Worm (Caenorhabditis elegans): ENCODE measurements around the gene R03H10.4.
A peak's percentile ranks its signal among the peaks of the same experiment; 100 is the strongest.

The R03H10.4 gene

ce11 chrII:4179897-4180296, 11.6 kb upstream of the R03H10.4 start, which contains the start of gene R03H10.1:
Gene R03H10.1 (plus strand): TSS chrII:4180248.
- TF ChIP-seq klf-2 (GFP tag; conservative IDR thresholded peaks at IDR 0.05) = no peak
- no peak for TF ChIP-seq med-1 (GFP tag; optimal IDR thresholded peaks at IDR 0.05; ENCODE audit: insufficient read depth)
- TF ChIP-seq ref-1 (GFP tag; conservative IDR thresholded peaks at IDR 0.05) = no peak
- no peak for TF ChIP-seq tab-1 (GFP tag; IDR thresholded peaks at IDR 0.05)
- no peak for TF ChIP-seq cog-1 (tag; optimal IDR thresholded peaks at IDR 0.05)
- TF ChIP-seq ztf-23 (GFP tag; IDR thresholded peaks at IDR 0.05) = no peak
- no peak for TF ChIP-seq T22C8.4 (GFP tag; IDR thresholded peaks at IDR 0.05)
- no peak for TF ChIP-seq ztf-29 (GFP tag; IDR thresholded peaks at IDR 0.05)
- no peak for TF ChIP-seq flt-1 (GFP tag; IDR thresholded peaks at IDR 0.05)

- TF ChIP-seq tab-1 (GFP tag; IDR thresholded peaks at IDR 0.05) (no peak), ztf-29 (GFP tag; IDR thresholded peaks at IDR 0.05) (no peak), T22C8.4 (GFP tag; IDR thresholded peaks at IDR 0.05) (no peak), ztf-23 (GFP tag; IDR thresholded peaks at IDR 0.05) (no peak)
Measured at ce11 chrII:4178838-4179237, 10.5 kb upstream of the R03H10.4 start, which contains the start of gene R03H10.7. Gene R03H10.7 (minus strand): TSS chrII:4178938.

- no peak for TF ChIP-seq tab-1 (GFP tag; IDR thresholded peaks at IDR 0.05)
- no peak for TF ChIP-seq ref-1 (GFP tag; conservative IDR thresholded peaks at IDR 0.05)
- TF ChIP-seq ztf-23 (GFP tag; IDR thresholded peaks at IDR 0.05) = no peak
- TF ChIP-seq cog-1 (tag; optimal IDR thresholded peaks at IDR 0.05) = no peak
- no peak for TF ChIP-seq flt-1 (GFP tag; IDR thresholded peaks at IDR 0.05)
- TF ChIP-seq klf-2 (GFP tag; conservative IDR thresholded peaks at IDR 0.05) = no peak
- TF ChIP-seq med-1 (GFP tag; optimal IDR thresholded peaks at IDR 0.05; ENCODE audit: insufficient read depth) = no peak
- no peak for TF ChIP-seq ztf-29 (GFP tag; IDR thresholded peaks at IDR 0.05)
- TF ChIP-seq T22C8.4 (GFP tag; IDR thresholded peaks at IDR 0.05) = no peak
Measured at ce11 chrII:4173842-4174241, 5.5 kb upstream of the R03H10.4 start.

DNA sequence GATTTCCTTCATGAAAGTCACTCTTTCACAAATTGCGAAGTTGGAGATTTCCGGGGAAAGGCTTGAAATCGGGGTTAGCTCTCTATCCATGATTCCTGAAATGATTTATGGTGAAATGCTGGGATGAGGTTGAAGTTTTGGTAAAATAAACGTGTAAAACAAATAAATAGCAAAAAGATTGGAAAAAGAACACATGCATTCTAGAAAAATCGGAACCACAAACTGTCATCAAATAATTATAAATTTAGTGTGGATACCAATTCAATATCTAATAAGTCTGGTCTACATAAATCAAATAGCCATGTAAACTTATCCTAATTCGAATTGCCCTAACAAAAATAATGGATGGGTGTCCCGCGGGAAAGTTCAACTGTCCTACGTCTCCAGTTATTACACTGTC, 5.1 kb upstream of the R03H10.4 start, which contains the start of gene R03H10.6:
R03H10.6 (minus strand) TSS at position 101 of the 400 bp plus-strand sequence.
- TF ChIP-seq tab-1 (GFP tag; IDR thresholded peaks at IDR 0.05) (no peak), T22C8.4 (GFP tag; IDR thresholded peaks at IDR 0.05) (no peak), flt-1 (GFP tag; IDR thresholded peaks at IDR 0.05) (no peak), ztf-23 (GFP tag; IDR thresholded peaks at IDR 0.05) (no peak), med-1 (GFP tag; optimal IDR thresholded peaks at IDR 0.05; ENCODE audit: insufficient read depth) (no peak)

DNA sequence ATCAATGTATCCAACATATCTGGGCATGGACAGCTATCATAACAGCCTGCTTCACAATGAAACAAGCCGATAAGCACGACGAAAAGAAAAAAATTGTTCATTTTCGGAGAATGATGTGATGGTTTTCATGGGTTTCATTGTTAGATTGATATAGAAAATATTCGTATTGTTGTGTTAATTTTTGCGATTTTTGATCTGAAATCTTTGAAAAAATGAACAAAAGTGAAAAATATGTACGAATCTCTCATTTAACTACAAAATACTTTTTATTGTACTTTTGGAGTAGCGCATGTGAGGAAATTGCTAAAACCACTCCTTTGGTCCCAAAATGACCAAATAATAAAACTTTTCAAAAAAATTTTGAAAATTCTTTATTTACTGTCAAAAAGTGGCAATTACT, 2.2 kb upstream of the R03H10.4 start, which contains the start of gene R03H10.5:
R03H10.5 (minus strand) TSS at position 101 of the 400 bp plus-strand sequence.
- no peak for TF ChIP-seq ztf-29 (GFP tag; IDR thresholded peaks at IDR 0.05)
- no peak for TF ChIP-seq cog-1 (tag; optimal IDR thresholded peaks at IDR 0.05)
- no peak for TF ChIP-seq T22C8.4 (GFP tag; IDR thresholded peaks at IDR 0.05)
- no peak for TF ChIP-seq ref-1 (GFP tag; conservative IDR thresholded peaks at IDR 0.05)
- no peak for TF ChIP-seq ztf-23 (GFP tag; IDR thresholded peaks at IDR 0.05)
- no peak for TF ChIP-seq med-1 (GFP tag; optimal IDR thresholded peaks at IDR 0.05; ENCODE audit: insufficient read depth)
- TF ChIP-seq flt-1 (GFP tag; IDR thresholded peaks at IDR 0.05) = no peak

- TF ChIP-seq tab-1 (GFP tag; IDR thresholded peaks at IDR 0.05) (no peak), flt-1 (GFP tag; IDR thresholded peaks at IDR 0.05) (no peak), ref-1 (GFP tag; conservative IDR thresholded peaks at IDR 0.05) (no peak), cog-1 (tag; optimal IDR thresholded peaks at IDR 0.05) (no peak), T22C8.4 (GFP tag; IDR thresholded peaks at IDR 0.05) (no peak), ztf-29 (GFP tag; IDR thresholded peaks at IDR 0.05) (no peak), klf-2 (GFP tag; conservative IDR thresholded peaks at IDR 0.05) (no peak), ztf-23 (GFP tag; IDR thresholded peaks at IDR 0.05) (no peak), med-1 (GFP tag; optimal IDR thresholded peaks at IDR 0.05; ENCODE audit: insufficient read depth) (no peak)
Measured at ce11 chrII:4167833-4168232, 471 bp downstream of the R03H10.4 start.

DNA sequence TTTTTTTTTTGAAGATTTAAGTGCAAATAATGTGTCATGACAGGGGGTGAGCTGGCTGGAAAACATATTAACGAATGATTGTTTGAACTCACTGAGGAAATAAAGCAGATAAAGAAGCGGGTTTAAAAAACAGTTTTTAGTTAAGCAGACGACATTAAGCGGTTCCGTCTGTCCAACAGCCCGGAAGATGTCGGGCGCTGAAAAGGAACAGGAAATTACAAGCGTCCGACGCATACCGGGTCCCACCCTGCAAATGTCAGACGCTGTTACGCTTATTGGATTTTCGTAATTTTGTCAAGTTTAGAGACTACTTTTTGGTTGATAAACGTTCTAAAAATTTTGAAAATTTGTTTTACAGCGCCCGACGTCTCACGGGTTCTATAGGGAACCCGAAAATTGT, 8.7 kb downstream of the R03H10.4 start:
- TF ChIP-seq cog-1 (tag; optimal IDR thresholded peaks at IDR 0.05) = no peak
- no peak for TF ChIP-seq T22C8.4 (GFP tag; IDR thresholded peaks at IDR 0.05)
- TF ChIP-seq tab-1 (GFP tag; IDR thresholded peaks at IDR 0.05) = no peak
- no peak for TF ChIP-seq ztf-23 (GFP tag; IDR thresholded peaks at IDR 0.05)
- no peak for TF ChIP-seq flt-1 (GFP tag; IDR thresholded peaks at IDR 0.05)
- no peak for TF ChIP-seq ref-1 (GFP tag; conservative IDR thresholded peaks at IDR 0.05)
- TF ChIP-seq klf-2 (GFP tag; conservative IDR thresholded peaks at IDR 0.05) = no peak
- no peak for TF ChIP-seq med-1 (GFP tag; optimal IDR thresholded peaks at IDR 0.05; ENCODE audit: insufficient read depth)
- no peak for TF ChIP-seq ztf-29 (GFP tag; IDR thresholded peaks at IDR 0.05)

ce11 chrII:4157817-4158216, 10.5 kb downstream of the R03H10.4 start:
- no peak for TF ChIP-seq tab-1 (GFP tag; IDR thresholded peaks at IDR 0.05)
- no peak for TF ChIP-seq ztf-23 (GFP tag; IDR thresholded peaks at IDR 0.05)
- no peak for TF ChIP-seq cog-1 (tag; optimal IDR thresholded peaks at IDR 0.05)
- no peak for TF ChIP-seq med-1 (GFP tag; optimal IDR thresholded peaks at IDR 0.05; ENCODE audit: insufficient read depth)
- TF ChIP-seq T22C8.4 (GFP tag; IDR thresholded peaks at IDR 0.05) = no peak
- no peak for TF ChIP-seq ztf-29 (GFP tag; IDR thresholded peaks at IDR 0.05)
- no peak for TF ChIP-seq flt-1 (GFP tag; IDR thresholded peaks at IDR 0.05)
- TF ChIP-seq klf-2 (GFP tag; conservative IDR thresholded peaks at IDR 0.05) = no peak
- TF ChIP-seq ref-1 (GFP tag; conservative IDR thresholded peaks at IDR 0.05) = no peak

- TF ChIP-seq cog-1 (tag; optimal IDR thresholded peaks at IDR 0.05) (no peak), ztf-29 (GFP tag; IDR thresholded peaks at IDR 0.05) (peak; percentile 49; the same call in 1 of the 2 replicates)
Measured at ce11 chrII:4155112-4155823, 13.0 kb downstream of the R03H10.4 start, which contains the start of gene R03H10.2. Gene R03H10.2 (plus strand): TSS chrII:4155773.

DNA sequence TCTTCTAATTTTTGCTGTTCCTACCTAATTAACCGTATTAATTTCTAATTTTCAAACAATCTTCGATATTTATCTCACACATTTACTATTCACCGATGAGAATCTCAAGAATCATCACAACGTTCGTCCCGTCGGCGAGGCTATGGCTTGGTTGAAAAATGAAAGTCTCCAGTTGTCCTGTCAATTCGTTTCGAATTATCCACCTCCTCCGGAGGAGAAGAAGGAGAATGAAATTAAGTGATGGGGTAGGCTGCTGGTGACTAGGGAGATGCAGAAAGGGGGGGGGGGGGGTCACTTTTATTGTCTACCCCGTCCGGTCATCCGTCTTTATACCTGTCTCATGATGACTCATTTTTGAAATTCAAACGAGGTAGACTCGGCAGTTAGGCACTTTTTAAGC, 15.4 kb downstream of the R03H10.4 start:
- TF ChIP-seq flt-1 (GFP tag; IDR thresholded peaks at IDR 0.05) = no peak
- no peak for TF ChIP-seq klf-2 (GFP tag; conservative IDR thresholded peaks at IDR 0.05)
- TF ChIP-seq cog-1 (tag; optimal IDR thresholded peaks at IDR 0.05) = no peak
- no peak for TF ChIP-seq ref-1 (GFP tag; conservative IDR thresholded peaks at IDR 0.05)
- no peak for TF ChIP-seq ztf-23 (GFP tag; IDR thresholded peaks at IDR 0.05)
- no peak for TF ChIP-seq ztf-29 (GFP tag; IDR thresholded peaks at IDR 0.05)
- no peak for TF ChIP-seq tab-1 (GFP tag; IDR thresholded peaks at IDR 0.05)
- no peak for TF ChIP-seq med-1 (GFP tag; optimal IDR thresholded peaks at IDR 0.05; ENCODE audit: insufficient read depth)
- TF ChIP-seq T22C8.4 (GFP tag; IDR thresholded peaks at IDR 0.05) = no peak

Measured in whole organism, midembryonic.